Fruit fly (Drosophila melanogaster) Kc167 (cell line): ENCODE measurements around the gene Acf.

ENCODE experiments used
- Myc ChIP-seq: fragments of >200 bp; optimal IDR thresholded peaks from 2 replicates; lab custom pipeline; 2017; ENCODE audit warnings: missing external identifiers
- Sin3A ChIP-seq: fragments of >200 bp; optimal IDR thresholded peaks from 2 replicates; lab custom pipeline; 2018; ENCODE audit warnings: missing external identifiers
- h ChIP-seq: fragments of >200 bp; optimal IDR thresholded peaks from 3 replicates; lab custom pipeline; 2018; ENCODE audit warnings: missing external identifiers
- insv ChIP-seq: fragments of >200 bp; optimal IDR thresholded peaks from 3 replicates; lab custom pipeline; 2018; ENCODE audit warnings: missing external identifiers
- psq ChIP-seq: fragments of >200 bp; optimal IDR thresholded peaks from 2 replicates; lab custom pipeline; 2017; ENCODE audit warnings: missing external identifiers
- ttk ChIP-seq: sonication (Bioruptor generic); optimal IDR thresholded peaks from 2 replicates; lab custom pipeline; 2017; ENCODE audit warnings: missing external identifiers

The Acf gene

dm6 chr3R:31793664-31794417, at the start of gene Acf, which contains the start of gene Mccc1:
Acf (plus strand) TSS chr3R:31793981.
Mccc1 (minus strand) TSS chr3R:31793907.
- TF ChIP-seq h (no peak), Sin3A (lab: Kevin White, UChicago) (no peak), psq (lab: Kevin White, UChicago) (no peak), insv (lab: Kevin White, UChicago) (no peak), Myc (no peak), ttk (lab: Kevin White, UChicago) (no peak)

dm6 chr3R:31744044-31744652, 49.6 kb upstream of the Acf start, which contains the start of gene CG1896:
CG1896 (plus strand) TSS chr3R:31744282.
- TF ChIP-seq ttk (lab: Kevin White, UChicago) (no peak), Sin3A (lab: Kevin White, UChicago) (no peak), psq (lab: Kevin White, UChicago) (no peak), h (no peak), Myc (no peak), insv (lab: Kevin White, UChicago) (no peak)

dm6 chr3R:31745629-31746081, 48.1 kb upstream of the Acf start, which contains the start of gene awd:
awd (minus strand) TSS chr3R:31746077.
- TF ChIP-seq ttk (lab: Kevin White, UChicago): no peak
- no peak for TF ChIP-seq Myc
- no peak for TF ChIP-seq insv (lab: Kevin White, UChicago)
- no peak for TF ChIP-seq psq (lab: Kevin White, UChicago)
- TF ChIP-seq Sin3A (lab: Kevin White, UChicago): no peak
- TF ChIP-seq h: no peak

- TF ChIP-seq psq (lab: Kevin White, UChicago) (no peak), Sin3A (lab: Kevin White, UChicago) (no peak), Myc (no peak), ttk (lab: Kevin White, UChicago) (no peak), h (no peak), insv (lab: Kevin White, UChicago) (no peak)
Observed at dm6 chr3R:31747429-31748048, 46.2 kb upstream of the Acf start, which contains the start of the genes nero and CG1910. nero (minus strand) TSS chr3R:31747558. CG1910 (plus strand) TSS chr3R:31747643.

- TF ChIP-seq Myc (no peak), psq (lab: Kevin White, UChicago) (peak; percentile 75), insv (lab: Kevin White, UChicago) (no peak), Sin3A (lab: Kevin White, UChicago) (no peak), ttk (lab: Kevin White, UChicago) (no peak)
Observed at dm6 chr3R:31748093-31748996, 45.4 kb upstream of the Acf start.

- TF ChIP-seq psq (lab: Kevin White, UChicago): no peak
- no peak for TF ChIP-seq Sin3A (lab: Kevin White, UChicago)
- TF ChIP-seq Myc: no peak
- TF ChIP-seq ttk (lab: Kevin White, UChicago): no peak
- no peak for TF ChIP-seq h
- no peak for TF ChIP-seq insv (lab: Kevin White, UChicago)
Observed at dm6 chr3R:31754605-31755004, 39.2 kb upstream of the Acf start, which contains the start of gene salt. salt (minus strand) TSS chr3R:31754705.

dm6 chr3R:31758587-31759167, 35.1 kb upstream of the Acf start, which contains the start of gene CG2187:
CG2187 (minus strand) TSS chr3R:31758637.
- TF ChIP-seq Sin3A (lab: Kevin White, UChicago) (no peak), Myc (no peak), psq (lab: Kevin White, UChicago) (no peak), insv (lab: Kevin White, UChicago) (no peak), ttk (lab: Kevin White, UChicago) (no peak), h (no peak)

- no peak for TF ChIP-seq ttk (lab: Kevin White, UChicago)
- no peak for TF ChIP-seq Myc
- TF ChIP-seq h: no peak
Observed at dm6 chr3R:31761529-31762009, 32.2 kb upstream of the Acf start, which contains the start of gene Smvt. Smvt (minus strand) TSS chr3R:31761579.

dm6 chr3R:31762672-31763071, 31.1 kb upstream of the Acf start:
- TF ChIP-seq insv (lab: Kevin White, UChicago): no peak
- no peak for TF ChIP-seq psq (lab: Kevin White, UChicago)
- TF ChIP-seq Myc: no peak
- TF ChIP-seq Sin3A (lab: Kevin White, UChicago): no peak
- no peak for TF ChIP-seq ttk (lab: Kevin White, UChicago)
- TF ChIP-seq h: no peak

dm6 chr3R:31764672-31765071, 29.1 kb upstream of the Acf start, which contains the start of gene CG2150:
CG2150 (minus strand) TSS chr3R:31764772.
- TF ChIP-seq h (no peak), psq (lab: Kevin White, UChicago) (no peak), ttk (lab: Kevin White, UChicago) (no peak), Sin3A (lab: Kevin White, UChicago) (no peak), Myc (no peak), insv (lab: Kevin White, UChicago) (no peak)
